Worm (Caenorhabditis elegans): Measurements from ENCODE around the gene K02E10.4.

The K02E10.4 gene

ce11 chrX:2478823-2479222 lies 4.2 kb upstream of the K02E10.4 start, which contains the start of gene K02E10.5:
Gene K02E10.5 (minus strand): TSS chrX:2478923.
- TF ChIP-seq mec-3 (tag; optimal IDR thresholded peaks at IDR 0.05; ENCODE audit: borderline replicate concordance) (no peak), ceh-24 (tag; optimal IDR thresholded peaks at IDR 0.05) (no peak), ceh-14 (tag; optimal IDR thresholded peaks at IDR 0.05) (no peak)

- no peak for TF ChIP-seq ets-4 (tag; optimal IDR thresholded peaks at IDR 0.05)
- TF ChIP-seq ceh-14 (tag; optimal IDR thresholded peaks at IDR 0.05), result no peak
- no peak for TF ChIP-seq ahr-1 (tag; optimal IDR thresholded peaks at IDR 0.05)
Observed at ce11 chrX:2482622-2483021, 441 bp upstream of the K02E10.4 start, which contains the start of gene K02E10.6. Gene K02E10.6 (minus strand): TSS chrX:2482770.

ce11 chrX:2488526-2489098 lies 5.5 kb downstream of the K02E10.4 start, which contains the start of gene hid-1:
Gene hid-1 (plus strand): TSS chrX:2489048.
- TF ChIP-seq ttx-3 (tag; optimal IDR thresholded peaks at IDR 0.05) (no peak), ceh-24 (tag; optimal IDR thresholded peaks at IDR 0.05) (no peak), che-1 (tag; optimal IDR thresholded peaks at IDR 0.05) (no peak), pax-1 (tag; optimal IDR thresholded peaks at IDR 0.05) (no peak), ceh-31 (tag; optimal IDR thresholded peaks at IDR 0.05) (peak; percentile 74), ceh-2 (tag; optimal IDR thresholded peaks at IDR 0.05) (peak; percentile 55), ceh-45 (GFP tag; IDR thresholded peaks at IDR 0.05) (no peak), elt-4 (tag; optimal IDR thresholded peaks at IDR 0.05) (no peak), ceh-22 (tag; optimal IDR thresholded peaks at IDR 0.05) (no peak), pqm-1 (tag; optimal IDR thresholded peaks at IDR 0.05) (no peak), ceh-14 (tag; optimal IDR thresholded peaks at IDR 0.05) (peak; percentile 6), unc-42 (tag; optimal IDR thresholded peaks at IDR 0.05) (peak; percentile 89), unc-86 (tag; optimal IDR thresholded peaks at IDR 0.05) (peak; percentile 20), syd-9 (tag; optimal IDR thresholded peaks at IDR 0.05) (no peak), dmd-4 (tag; optimal IDR thresholded peaks at IDR 0.05; ENCODE audit: borderline replicate concordance) (no peak), ref-2 (tag; optimal IDR thresholded peaks at IDR 0.05) (no peak), madf-2 (tag; optimal IDR thresholded peaks at IDR 0.05) (no peak), mec-3 (tag; optimal IDR thresholded peaks at IDR 0.05; ENCODE audit: borderline replicate concordance) (no peak), dve-1 (tag; optimal IDR thresholded peaks at IDR 0.05) (no peak), F13H6.1 (tag; optimal IDR thresholded peaks at IDR 0.05) (no peak), hlh-6 (tag; optimal IDR thresholded peaks at IDR 0.05) (no peak), elt-2 (tag; optimal IDR thresholded peaks at IDR 0.05) (no peak), unc-55 (GFP tag; optimal IDR thresholded peaks at IDR 0.05) (no peak), lin-11 (tag; optimal IDR thresholded peaks at IDR 0.05) (no peak), lim-6 (tag; optimal IDR thresholded peaks at IDR 0.05) (peak; percentile 16), ceh-19 (GFP tag; optimal IDR thresholded peaks at IDR 0.05) (no peak), K09A11.1 (tag; optimal IDR thresholded peaks at IDR 0.05; ENCODE audit: insufficient read depth) (no peak), fax-1 (tag; optimal IDR thresholded peaks at IDR 0.05) (no peak), ceh-48 (tag; optimal IDR thresholded peaks at IDR 0.05) (peak; percentile 76), zip-5 (tag; optimal IDR thresholded peaks at IDR 0.05) (no peak), ceh-6 (GFP tag; optimal IDR thresholded peaks at IDR 0.05) (no peak), rnt-1 (tag; optimal IDR thresholded peaks at IDR 0.05) (no peak), C38D4.7 (GFP tag; optimal IDR thresholded peaks at IDR 0.05) (no peak), tbx-7 (tag; optimal IDR thresholded peaks at IDR 0.05) (no peak), ztf-16 (tag; optimal IDR thresholded peaks at IDR 0.05) (no peak), tbx-2 (tag; optimal IDR thresholded peaks at IDR 0.05) (peak; percentile 53), nhr-11 (tag; optimal IDR thresholded peaks at IDR 0.05) (no peak), ets-4 (tag; optimal IDR thresholded peaks at IDR 0.05) (peak; percentile 18), pha-4 (tag; optimal IDR thresholded peaks at IDR 0.05) (no peak), pros-1 (tag; optimal IDR thresholded peaks at IDR 0.05) (no peak), pag-3 (tag; optimal IDR thresholded peaks at IDR 0.05; ENCODE audit: borderline replicate concordance) (no peak), T23F11.4 (GFP tag; optimal IDR thresholded peaks at IDR 0.05) (no peak), nfya-1 (tag; optimal IDR thresholded peaks at IDR 0.05) (peak; percentile 35), sox-2 (GFP tag; IDR thresholded peaks at IDR 0.05) (no peak), K02D7.2 (tag; optimal IDR thresholded peaks at IDR 0.05) (no peak), ceh-30 (tag; optimal IDR thresholded peaks at IDR 0.05) (no peak), fkh-6 (tag; optimal IDR thresholded peaks at IDR 0.05) (no peak)

Measured in whole organism, late embryonic.